Fruit fly (Drosophila melanogaster) whole organism, prepupa: ENCODE results near the gene CG7309.

Source experiments
- Blimp-1 ChIP-seq: fragments of 200-800 bp; sonication (Bioruptor generic); optimal IDR thresholded peaks from 3 replicates; lab custom pipeline; 2017; ENCODE audit warnings: missing biosample characterization, missing genetic modification characterization, mild to moderate bottlenecking, moderate library complexity, missing genetic modification reagents
- CG10669 ChIP-seq: fragments of 200-800 bp; sonication (Bioruptor generic); optimal IDR thresholded peaks from 3 replicates; lab custom pipeline; 2018; ENCODE audit warnings: missing biosample characterization, mild to moderate bottlenecking, missing genetic modification characterization, moderate library complexity
- CG11294 ChIP-seq: fragments of 200-800 bp; sonication (Bioruptor generic); IDR thresholded peaks from 2 replicates; pipeline ENCODE4 v1.3.6; 2022; ENCODE audit warnings: missing biosample characterization, missing genetic modification characterization
- CG1621 ChIP-seq: fragments of 200-800 bp; sonication (Bioruptor generic); optimal IDR thresholded peaks from 3 replicates; lab custom pipeline; 2018; ENCODE audit warnings: missing biosample characterization, mild to moderate bottlenecking, missing genetic modification characterization
- CG16779 ChIP-seq: fragments of 200-800 bp; sonication (Bioruptor generic); optimal IDR thresholded peaks from 3 replicates; lab custom pipeline; 2017; ENCODE audit warnings: missing biosample characterization, mild to moderate bottlenecking, missing genetic modification characterization
- CG3032 ChIP-seq: fragments of 200-800 bp; optimal IDR thresholded peaks from 2 replicates; lab custom pipeline; 2019; ENCODE audit warnings: missing biosample characterization, mild to moderate bottlenecking, missing genetic modification characterization, moderate library complexity
- CG32006 ChIP-seq: fragments of 200-800 bp; sonication (Bioruptor generic); optimal IDR thresholded peaks from 3 replicates; lab custom pipeline; 2017; ENCODE audit warnings: missing biosample characterization, mild to moderate bottlenecking, missing genetic modification characterization
- CG34406 ChIP-seq: fragments of 200-800 bp; sonication (Bioruptor generic); optimal IDR thresholded peaks from 3 replicates; lab custom pipeline; 2016; ENCODE audit warnings: missing biosample characterization, missing genetic modification characterization
- CG3919 ChIP-seq: fragments of 200-800 bp; sonication (Bioruptor generic); optimal IDR thresholded peaks from 3 replicates; lab custom pipeline; 2016; ENCODE audit warnings: missing biosample characterization, missing genetic modification characterization
- CG4318 ChIP-seq: fragments of 200-800 bp; sonication (Bioruptor generic); optimal IDR thresholded peaks from 3 replicates; lab custom pipeline; 2017; ENCODE audit warnings: missing biosample characterization, mild to moderate bottlenecking, missing genetic modification characterization
- CG6276 ChIP-seq: fragments of 200-800 bp; sonication (Bioruptor generic); optimal IDR thresholded peaks from 2 replicates; lab custom pipeline; 2017; ENCODE audit warnings: missing biosample characterization, mild to moderate bottlenecking, missing genetic modification characterization
- CG6808 ChIP-seq: fragments of 200-800 bp; sonication (Bioruptor generic); optimal IDR thresholded peaks from 3 replicates; lab custom pipeline; 2017; ENCODE audit warnings: missing biosample characterization, missing genetic modification characterization, mild to moderate bottlenecking, moderate library complexity, missing genetic modification reagents
- CG7368 ChIP-seq: fragments of 200-800 bp; sonication (Bioruptor generic); optimal IDR thresholded peaks from 3 replicates; lab custom pipeline; 2016; ENCODE audit warnings: missing biosample characterization, missing genetic modification characterization
- CG8119 ChIP-seq: fragments of 200-800 bp; sonication (Bioruptor generic); IDR thresholded peaks from 3 replicates; pipeline ENCODE4 v1.3.6; 2022; ENCODE audit warnings: missing biosample characterization, missing genetic modification characterization
- CG8319 ChIP-seq: fragments of 200-800 bp; sonication (Bioruptor generic); optimal IDR thresholded peaks from 3 replicates; lab custom pipeline; 2016; ENCODE audit warnings: missing biosample characterization, missing genetic modification characterization
- CG8632 ChIP-seq: fragments of 200-800 bp; sonication (Bioruptor generic); optimal IDR thresholded peaks from 3 replicates; lab custom pipeline; 2016; ENCODE audit warnings: missing biosample characterization, missing genetic modification characterization
- CG9139 ChIP-seq: fragments of 200-800 bp; sonication (Bioruptor generic); optimal IDR thresholded peaks from 3 replicates; lab custom pipeline; 2017; ENCODE audit warnings: missing biosample characterization, mild to moderate bottlenecking, missing genetic modification characterization
- Eip75B ChIP-seq: fragments of 200-800 bp; sonication (Bioruptor generic); optimal IDR thresholded peaks from 3 replicates; lab custom pipeline; 2016; ENCODE audit warnings: missing biosample characterization, missing genetic modification characterization
- Eip78C ChIP-seq: fragments of 200-800 bp; sonication (Bioruptor generic); peaks from one replicate; lab custom pipeline; 2016; ENCODE audit warnings: missing biosample characterization, missing genetic modification characterization
- Eip93F ChIP-seq: fragments of 200-800 bp; sonication (Bioruptor generic); optimal IDR thresholded peaks from 2 replicates; lab custom pipeline; 2016; ENCODE audit warnings: missing biosample characterization, mild to moderate bottlenecking, missing genetic modification characterization
- Ets21C ChIP-seq: fragments of 200-800 bp; sonication (Bioruptor generic); optimal IDR thresholded peaks from 3 replicates; lab custom pipeline; 2016; ENCODE audit warnings: missing biosample characterization, missing genetic modification characterization
- Ets96B ChIP-seq: fragments of 200-800 bp; optimal IDR thresholded peaks from 2 replicates; lab custom pipeline; 2019; ENCODE audit warnings: missing biosample characterization, mild to moderate bottlenecking, missing genetic modification characterization, moderate library complexity
- Hr39 ChIP-seq: fragments of 200-800 bp; sonication (Bioruptor generic); optimal IDR thresholded peaks from 2 replicates; lab custom pipeline; 2016; ENCODE audit warnings: missing biosample characterization, missing genetic modification characterization
- Hr4 ChIP-seq: fragments of 200-800 bp; sonication (Bioruptor generic); optimal IDR thresholded peaks from 3 replicates; lab custom pipeline; 2016; ENCODE audit warnings: missing biosample characterization, missing genetic modification characterization
- Lpt ChIP-seq: fragments of 200-800 bp; sonication (Bioruptor generic); optimal IDR thresholded peaks from 3 replicates; lab custom pipeline; 2016; ENCODE audit warnings: missing biosample characterization, missing genetic modification characterization
- OdsH ChIP-seq: fragments of 200-800 bp; sonication (Bioruptor generic); optimal IDR thresholded peaks from 3 replicates; lab custom pipeline; 2016; ENCODE audit warnings: missing biosample characterization, missing genetic modification characterization
- Smox ChIP-seq: fragments of 200-800 bp; sonication (Bioruptor generic); optimal IDR thresholded peaks from 3 replicates; lab custom pipeline; 2016; ENCODE audit warnings: missing biosample characterization, missing genetic modification characterization
- Sox102F ChIP-seq: fragments of 200-800 bp; sonication (Bioruptor generic); optimal IDR thresholded peaks from 2 replicates; lab custom pipeline; 2016; ENCODE audit warnings: missing biosample characterization, mild to moderate bottlenecking, missing genetic modification characterization
- Sox15 ChIP-seq: fragments of 200-800 bp; sonication (Bioruptor generic); optimal IDR thresholded peaks from 3 replicates; lab custom pipeline; 2016; ENCODE audit warnings: missing biosample characterization, missing genetic modification characterization
- achi ChIP-seq: fragments of 200-800 bp; sonication (Bioruptor generic); optimal IDR thresholded peaks from 3 replicates; lab custom pipeline; 2016; ENCODE audit warnings: missing biosample characterization, missing genetic modification characterization
- acj6 ChIP-seq: fragments of 200-800 bp; sonication (Bioruptor generic); optimal IDR thresholded peaks from 3 replicates; lab custom pipeline; 2016; ENCODE audit warnings: missing biosample characterization, missing genetic modification characterization
- cyc ChIP-seq: fragments of 200-800 bp; sonication (Bioruptor generic); optimal IDR thresholded peaks from 3 replicates; lab custom pipeline; 2016; ENCODE audit warnings: missing biosample characterization, missing genetic modification characterization
- dsx ChIP-seq: fragments of 200-800 bp; optimal IDR thresholded peaks from 3 replicates; lab custom pipeline; 2019; ENCODE audit warnings: missing biosample characterization, mild to moderate bottlenecking, missing genetic modification characterization, moderate library complexity; ENCODE audit not compliant: poor library complexity, severe bottlenecking
- esn ChIP-seq: fragments of 200-800 bp; sonication (Bioruptor generic); optimal IDR thresholded peaks from 2 replicates; lab custom pipeline; 2016; ENCODE audit warnings: missing biosample characterization, mild to moderate bottlenecking, missing genetic modification characterization, moderate library complexity
- fd59A ChIP-seq: fragments of 200-800 bp; sonication (Bioruptor generic); optimal IDR thresholded peaks from 2 replicates; lab custom pipeline; 2017; ENCODE audit warnings: missing biosample characterization, mild to moderate bottlenecking, missing genetic modification characterization, missing genetic modification reagents
- fkh ChIP-seq: fragments of 200-800 bp; sonication (Bioruptor generic); optimal IDR thresholded peaks from 3 replicates; lab custom pipeline; 2017; ENCODE audit warnings: missing biosample characterization, mild to moderate bottlenecking, missing genetic modification characterization, moderate library complexity
- lz ChIP-seq: fragments of 200-800 bp; sonication (Bioruptor generic); optimal IDR thresholded peaks from 3 replicates; lab custom pipeline; 2016; ENCODE audit warnings: missing biosample characterization, missing genetic modification characterization
- net ChIP-seq: fragments of 200-800 bp; sonication (Bioruptor generic); optimal IDR thresholded peaks from 3 replicates; lab custom pipeline; 2016; ENCODE audit warnings: missing biosample characterization, missing genetic modification characterization
- salr ChIP-seq, 2 experiments: fragments of 200-800 bp; sonication (Bioruptor generic); optimal IDR thresholded peaks; 3 replicates each; lab custom pipeline; 2016 to 2018; ENCODE audit warnings: missing biosample characterization in 2 of 2, missing genetic modification characterization in 2 of 2, mild to moderate bottlenecking in 1 of 2
- spab ChIP-seq: fragments of 200-800 bp; sonication (Bioruptor generic); optimal IDR thresholded peaks from 2 replicates; lab custom pipeline; 2017; ENCODE audit warnings: missing biosample characterization, mild to moderate bottlenecking, missing genetic modification characterization, missing genetic modification reagents
- ss ChIP-seq, 2 experiments: fragments of 200-800 bp; sonication (Bioruptor generic); optimal IDR thresholded peaks; 2 replicates in 1 of 2; 3 replicates in 1 of 2; lab custom pipeline; 2017 to 2018; ENCODE audit warnings: mild to moderate bottlenecking in 2 of 2, missing biosample characterization in 2 of 2, missing genetic modification characterization in 2 of 2, moderate library complexity in 1 of 2
- svp ChIP-seq: fragments of 200-800 bp; sonication (Bioruptor generic); peaks from one replicate; lab custom pipeline; 2016; ENCODE audit warnings: missing biosample characterization, missing genetic modification characterization
- topi ChIP-seq: fragments of 200-800 bp; sonication (Bioruptor generic); optimal IDR thresholded peaks from 3 replicates; lab custom pipeline; 2016; ENCODE audit warnings: missing biosample characterization, missing genetic modification characterization

Gene CG7309

DNA sequence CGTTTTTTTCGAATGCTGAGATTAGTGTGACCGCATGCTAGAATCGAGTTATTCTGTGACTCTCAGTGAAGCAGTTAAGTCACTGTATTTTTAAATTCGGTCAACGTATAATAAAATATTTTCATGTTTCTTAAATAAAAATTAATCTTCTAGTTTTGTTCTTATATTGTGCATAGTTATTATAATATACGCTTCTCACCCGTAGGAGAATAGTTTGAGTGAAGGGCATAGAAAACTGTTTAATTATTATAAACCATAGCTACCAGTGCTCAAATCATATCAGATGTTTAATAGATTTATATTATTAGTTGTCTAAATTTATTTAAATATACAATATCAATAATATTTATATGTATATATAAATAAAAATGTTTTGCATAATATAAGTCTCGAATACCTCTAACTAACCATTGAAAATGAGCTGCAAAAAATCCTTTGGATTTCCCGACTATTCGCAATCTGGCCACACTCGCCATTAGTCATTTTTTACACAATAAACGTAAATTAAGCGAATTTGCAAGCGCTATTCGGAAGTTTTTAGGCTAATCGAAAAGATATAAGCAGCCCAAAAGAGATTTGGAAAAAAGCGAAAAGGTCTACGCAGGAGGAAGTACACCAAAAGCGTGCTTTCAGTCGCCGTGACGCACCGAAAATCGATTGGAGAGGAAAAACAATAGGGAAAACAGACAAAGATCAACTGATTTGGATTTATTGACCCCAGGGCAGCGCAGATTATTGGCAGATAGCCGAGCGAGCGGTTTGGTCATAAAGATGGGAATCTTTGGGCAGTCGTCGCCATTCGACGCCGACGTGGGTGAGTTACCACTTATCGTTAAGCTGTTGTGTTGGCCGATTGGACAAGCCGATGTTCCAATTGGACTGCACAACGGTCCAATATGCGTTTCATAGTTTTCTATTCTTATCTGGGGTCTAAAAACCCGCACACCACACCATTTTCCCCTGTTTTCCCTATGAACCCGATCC lies 50.3 kb downstream of the CG7309 start, which contains the start of the genes aurB and Stam (continued):
- TF ChIP-seq CG8119 (GFP tag; lab: Robert Waterston, UW) (peak; percentile 48; the same call in 1 of the 3 replicates), Hr4 (GFP tag; lab: Kevin White, UChicago) (peak; percentile 53), CG16779 (tag; lab: Kevin White, UChicago) (no peak), Smox (GFP tag; lab: Kevin White, UChicago) (peak; percentile 31), ss (GFP tag; optimal IDR thresholded peaks at IDR 0.05; lab: Kevin White, UChicago) (peak in 1 of 2 experiments; percentile 24), CG10669 (GFP tag; lab: Kevin White, UChicago) (peak; percentile 27), Ets96B (tag; lab: Kevin White, UChicago) (peak; percentile 45), achi (GFP tag; lab: Kevin White, UChicago) (peak; percentile 43), Lpt (GFP tag; lab: Kevin White, UChicago) (no peak), CG3032 (tag; lab: Kevin White, UChicago) (peak; percentile 59), net (GFP tag; lab: Kevin White, UChicago) (peak; percentile 32), cyc (GFP tag; lab: Kevin White, UChicago) (no peak), Hr39 (peak; percentile 6), dsx (GFP tag; lab: Kevin White, UChicago) (peak; percentile 39), topi (no peak), fkh (GFP tag; lab: Kevin White, UChicago) (no peak), OdsH (GFP tag; lab: Kevin White, UChicago) (peak; percentile 62)

DNA sequence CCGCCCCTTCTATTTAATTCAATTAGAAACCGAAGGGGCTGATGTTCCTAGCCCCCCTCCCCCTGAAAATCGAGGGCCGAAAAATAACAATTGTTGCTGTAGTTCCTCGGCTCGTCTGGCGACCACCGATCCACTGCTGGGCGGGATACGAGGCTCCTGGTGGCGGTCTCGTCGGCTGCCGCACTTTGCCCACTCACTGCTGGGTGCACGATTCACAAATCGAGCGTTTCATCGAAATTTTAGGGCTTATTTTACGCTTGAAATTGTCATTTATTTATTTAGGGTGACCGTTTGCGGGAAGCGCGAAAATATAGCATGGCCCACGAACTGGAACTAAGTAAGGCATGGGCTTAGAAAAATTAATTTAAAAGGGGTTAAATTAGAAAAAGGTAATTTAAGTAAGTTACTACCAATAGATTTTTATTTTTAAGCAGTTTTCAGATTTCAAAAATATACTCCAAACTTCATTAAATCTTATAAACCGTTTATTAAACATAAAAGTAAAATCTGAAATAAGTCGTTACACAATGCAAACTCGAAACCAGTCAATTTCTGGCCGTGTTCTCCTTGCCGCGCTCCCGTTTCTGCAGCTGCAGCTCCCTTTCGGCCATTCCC lies 52.3 kb downstream of the CG7309 start, which contains the start of gene Dnz1:
TSS of gene Dnz1 (minus strand) at position 317 of the 615 bp plus-strand sequence.
- TF ChIP-seq Eip78C (GFP tag; lab: Kevin White, UChicago): peak; percentile 65
- TF ChIP-seq Ets21C: peak; percentile 33
- TF ChIP-seq Hr4 (GFP tag; lab: Kevin White, UChicago): peak; percentile 69
- peak; percentile 53 for TF ChIP-seq CG32006 (GFP tag; lab: Kevin White, UChicago)
- peak; percentile 42 for TF ChIP-seq CG34406
- TF ChIP-seq svp (GFP tag; lab: Kevin White, UChicago): peak; percentile 64
- TF ChIP-seq cyc (GFP tag; lab: Kevin White, UChicago): peak; percentile 29
- TF ChIP-seq Sox15 (GFP tag; lab: Kevin White, UChicago): peak; percentile 5
- TF ChIP-seq CG9139: no peak
- TF ChIP-seq Lpt (GFP tag; lab: Kevin White, UChicago): no peak
- TF ChIP-seq Blimp-1 (GFP tag; lab: Kevin White, UChicago): no peak
- TF ChIP-seq Eip93F (GFP tag; lab: Kevin White, UChicago): no peak
- peak; percentile 57 for TF ChIP-seq Hr39
- TF ChIP-seq ss (GFP tag; optimal IDR thresholded peaks at IDR 0.05; lab: Kevin White, UChicago): no peak
- peak; percentile 61 for TF ChIP-seq CG3032 (tag; lab: Kevin White, UChicago)
- TF ChIP-seq Eip75B: peak; percentile 33
- peak; percentile 1 for TF ChIP-seq dsx (GFP tag; lab: Kevin White, UChicago)
- TF ChIP-seq CG8632: peak; percentile 15
- peak; percentile 56 for TF ChIP-seq lz (GFP tag; lab: Kevin White, UChicago)
- TF ChIP-seq CG6276 (GFP tag; lab: Kevin White, UChicago): no peak
- peak; percentile 48 for TF ChIP-seq acj6 (GFP tag; lab: Kevin White, UChicago)
- peak; percentile 48 for TF ChIP-seq esn (GFP tag; lab: Kevin White, UChicago)
- TF ChIP-seq CG8119 (GFP tag; lab: Robert Waterston, UW): 0 out of 3 replicates have a peak, but pooled peaks have one; percentile 37
- TF ChIP-seq CG10669 (GFP tag; lab: Kevin White, UChicago): peak; percentile 2
- no peak for TF ChIP-seq CG1621 (tag; lab: Kevin White, UChicago)
- TF ChIP-seq CG11294: 0 out of 2 replicates have a peak, but pooled peaks have one; percentile 16
- peak; percentile 8 for TF ChIP-seq CG7368 (GFP tag; lab: Kevin White, UChicago)
- TF ChIP-seq CG3919 (GFP tag; lab: Kevin White, UChicago): peak; percentile 51
- peak; percentile 49 for TF ChIP-seq OdsH (GFP tag; lab: Kevin White, UChicago)
- no peak for TF ChIP-seq CG8319 (GFP tag; lab: Kevin White, UChicago)
- peak; percentile 54 for TF ChIP-seq Smox (GFP tag; lab: Kevin White, UChicago)
- peak; percentile 57 for TF ChIP-seq fkh (GFP tag; lab: Kevin White, UChicago)
- peak; percentile 6 for TF ChIP-seq spab (GFP tag; lab: Kevin White, UChicago)
- TF ChIP-seq CG16779 (tag; lab: Kevin White, UChicago): no peak
- TF ChIP-seq fd59A (GFP tag; lab: Kevin White, UChicago): no peak
- peak in 1 of 2 experiments; percentile 17 for TF ChIP-seq salr (GFP tag; optimal IDR thresholded peaks at IDR 0.05; lab: Kevin White, UChicago)
- no peak for TF ChIP-seq CG6808 (GFP tag; lab: Kevin White, UChicago)
- TF ChIP-seq CG4318: no peak
- peak; percentile 25 for TF ChIP-seq Sox102F
